Worm (Caenorhabditis elegans) whole organism, L4 larva: ENCODE data around the gene C43F9.5.
A peak's percentile ranks its signal among the peaks of the same experiment; 100 is the strongest.

ENCODE experiments used
- D1046.2 ChIP-seq: fragments of 200-800 bp; sonication (Bioruptor generic); IDR thresholded peaks from 2 replicates; pipeline ENCODE4 v1.3.6; 2022; ENCODE audit warnings: missing genetic modification characterization, missing compliant biosample characterization
- F10B5.3 ChIP-seq: sonication (generic microtip); optimal IDR thresholded peaks from 2 replicates; lab custom pipeline; 2016; ENCODE audit warnings: mild to moderate bottlenecking, missing genetic modification characterization, missing compliant biosample characterization
- F44E2.7 ChIP-seq: fragments of 200-800 bp; sonication (Bioruptor generic); IDR thresholded peaks from 2 replicates; pipeline ENCODE4 v2.1.2; 2022; ENCODE audit warnings: missing genetic modification characterization, missing compliant biosample characterization
- T20F7.1 ChIP-seq: fragments of 200-800 bp; sonication (Bioruptor generic); optimal IDR thresholded peaks from 2 replicates; lab custom pipeline; 2018; ENCODE audit warnings: mild to moderate bottlenecking, missing genetic modification characterization, missing compliant biosample characterization
- Y5F2A.4 ChIP-seq: fragments of 200-800 bp; sonication (Bioruptor generic); optimal IDR thresholded peaks from 2 replicates; lab custom pipeline; 2018; ENCODE audit warnings: mild to moderate bottlenecking, missing genetic modification characterization, missing compliant biosample characterization
- ZK546.5 ChIP-seq, 2 experiments: sonication (generic microtip); optimal IDR thresholded peaks; 2 replicates each; lab custom pipeline; 2017; ENCODE audit warnings: missing biosample characterization in 2 of 2, missing genetic modification characterization in 2 of 2
- aha-1 ChIP-seq: fragments of 150-350 bp; peaks from one replicate; lab custom pipeline; 2014; ENCODE audit warnings: missing biosample characterization, missing genetic modification characterization
- arid-1 ChIP-seq: fragments of 200-800 bp; sonication (Bioruptor generic); conservative IDR thresholded peaks from 2 replicates; pipeline ENCODE4 v1.3.6; 2022; ENCODE audit warnings: missing genetic modification reagents, missing genetic modification characterization, missing compliant biosample characterization
- ces-1 ChIP-seq: fragments of 150-350 bp; sonication (generic microtip); optimal IDR thresholded peaks from 4 replicates; lab custom pipeline; 2014; ENCODE audit warnings: missing biosample characterization, missing genetic modification reagents, missing genetic modification characterization
- dmd-6 ChIP-seq: fragments of 200-800 bp; sonication (Bioruptor generic); IDR thresholded peaks from 2 replicates; pipeline ENCODE4 v1.3.6; 2022; ENCODE audit warnings: missing genetic modification reagents, missing genetic modification characterization, missing compliant biosample characterization
- dmd-8 ChIP-seq: fragments of 200-800 bp; sonication (Bioruptor generic); IDR thresholded peaks from 2 replicates; pipeline ENCODE4 v1.3.6; 2022; ENCODE audit warnings: missing genetic modification characterization, missing compliant biosample characterization
- fkh-10 ChIP-seq: fragments of 150-350 bp; optimal IDR thresholded peaks from 2 replicates; lab custom pipeline; 2014; ENCODE audit warnings: missing biosample characterization, missing genetic modification reagents, missing genetic modification characterization
- fos-1 ChIP-seq: fragments of 150-350 bp; optimal IDR thresholded peaks from 2 replicates; lab custom pipeline; 2014; ENCODE audit warnings: missing biosample characterization, missing genetic modification characterization
- hlh-30 ChIP-seq: sonication (generic microtip); optimal IDR thresholded peaks from 2 replicates; lab custom pipeline; 2017; ENCODE audit warnings: antibody characterized with exemption, mild to moderate bottlenecking, missing genetic modification characterization, missing compliant biosample characterization; ENCODE audit not compliant: insufficient read depth
- lin-39 ChIP-seq: fragments of 150-350 bp; optimal IDR thresholded peaks from 2 replicates; lab custom pipeline; 2014; ENCODE audit warnings: missing biosample characterization, missing genetic modification reagents, missing genetic modification characterization
- mdl-1 ChIP-seq, 2 experiments: fragments of 150-350 bp in 1 of 2; sonication (generic microtip) in 1 of 2; optimal IDR thresholded peaks; 2 replicates each; lab custom pipeline; 2014 to 2017; ENCODE audit warnings: missing biosample characterization in 2 of 2, missing genetic modification characterization in 2 of 2
- nhr-102 ChIP-seq: sonication (generic microtip); optimal IDR thresholded peaks from 2 replicates; lab custom pipeline; 2016; ENCODE audit warnings: mild to moderate bottlenecking, missing genetic modification characterization, moderate library complexity, missing compliant biosample characterization
- nhr-11 ChIP-seq: fragments of 150-350 bp; optimal IDR thresholded peaks from 2 replicates; lab custom pipeline; 2014; ENCODE audit warnings: missing biosample characterization, missing genetic modification characterization
- nhr-25 ChIP-seq: sonication (generic microtip); optimal IDR thresholded peaks from 2 replicates; lab custom pipeline; 2017; ENCODE audit warnings: missing genetic modification characterization, mild to moderate bottlenecking, missing compliant biosample characterization, antibody characterized with exemption, moderate library complexity, borderline replicate concordance; ENCODE audit not compliant: insufficient read depth
- nhr-42 ChIP-seq: fragments of 200-800 bp; sonication (Bioruptor generic); IDR thresholded peaks from 2 replicates; pipeline ENCODE4 v1.3.6; 2022; ENCODE audit warnings: missing genetic modification characterization, missing compliant biosample characterization
- nhr-6 ChIP-seq: fragments of 150-350 bp; optimal IDR thresholded peaks from 2 replicates; lab custom pipeline; 2014; ENCODE audit warnings: missing biosample characterization, missing genetic modification characterization
- pha-4 ChIP-seq, 2 experiments: fragments of 150-350 bp in 1 of 2; fragments of 200-800 bp in 1 of 2; sonication (Bioruptor generic) in 1 of 2; IDR thresholded peaks in 1 of 2; optimal IDR thresholded peaks in 1 of 2; 2 replicates each; pipeline versions ENCODE4 v1.3.6 to Lab custom; 2014 to 2022; ENCODE audit warnings: missing genetic modification characterization in 2 of 2, missing genetic modification reagents in 2 of 2, missing biosample characterization in 1 of 2, missing compliant biosample characterization in 1 of 2
- php-3 ChIP-seq: fragments of 200-800 bp; sonication (Bioruptor generic); IDR thresholded peaks from 2 replicates; pipeline ENCODE4 v1.3.6; 2022; ENCODE audit warnings: missing genetic modification reagents, missing genetic modification characterization, missing compliant biosample characterization
- skn-1 ChIP-seq: fragments of 150-350 bp; optimal IDR thresholded peaks from 2 replicates; lab custom pipeline; 2014; ENCODE audit warnings: missing biosample characterization, missing genetic modification characterization
- spr-1 ChIP-seq: sonication (generic microtip); optimal IDR thresholded peaks from 2 replicates; lab custom pipeline; 2016; ENCODE audit warnings: mild to moderate bottlenecking, missing genetic modification characterization, missing compliant biosample characterization
- tag-97 ChIP-seq: fragments of 200-800 bp; sonication (Bioruptor generic); IDR thresholded peaks from 2 replicates; pipeline ENCODE4 v1.3.6; 2022; ENCODE audit warnings: missing genetic modification characterization, missing compliant biosample characterization
- unc-130 ChIP-seq: sonication (generic microtip); optimal IDR thresholded peaks from 2 replicates; lab custom pipeline; 2016; ENCODE audit warnings: missing genetic modification reagents, missing genetic modification characterization, missing compliant biosample characterization
- unc-62 ChIP-seq, 3 experiments: fragments of 150-350 bp in 1 of 3; sonication (generic microtip); optimal IDR thresholded peaks in 2 of 3; peaks in 1 of 3; 1 replicate in 1 of 3; 2 replicates in 2 of 3; lab custom pipeline; 2014 to 2017; ENCODE audit warnings: missing biosample characterization in 3 of 3, missing genetic modification characterization in 3 of 3, missing genetic modification reagents in 3 of 3, missing genotype in 1 of 3
- vab-7 ChIP-seq: fragments of 200-800 bp; sonication (Bioruptor generic); IDR thresholded peaks from 2 replicates; pipeline ENCODE4 v1.3.6; 2022; ENCODE audit warnings: missing genetic modification reagents, missing genetic modification characterization, missing compliant biosample characterization
- ztf-7 ChIP-seq: fragments of 150-350 bp; optimal IDR thresholded peaks from 2 replicates; lab custom pipeline; 2014; ENCODE audit warnings: missing biosample characterization, missing genetic modification characterization

Gene C43F9.5

DNA sequence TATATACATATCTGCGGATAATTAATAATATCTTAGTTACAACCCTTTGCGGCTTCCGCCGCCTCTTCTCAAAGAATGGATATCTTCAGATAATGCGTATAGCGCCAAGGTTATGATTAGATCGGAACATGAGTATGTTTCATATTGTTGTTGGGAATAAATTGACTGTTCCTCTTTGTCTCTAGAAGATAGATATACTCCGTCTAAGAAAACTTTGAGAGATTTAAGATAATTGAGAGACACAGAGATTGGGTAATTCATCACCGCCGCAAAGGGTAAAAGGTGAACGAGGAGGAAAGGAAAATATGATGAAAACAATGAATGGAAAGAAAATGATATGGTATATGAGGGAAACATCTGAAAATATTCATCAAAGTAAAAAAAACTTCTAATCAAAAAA lies 13.9 kb downstream of the C43F9.5 start:
- peak in 1 of 2 experiments; percentile 24 for TF ChIP-seq unc-62 (GFP tag; optimal IDR thresholded peaks at IDR 0.05 in 1 of 2; lab: Kevin White, UChicago)
- no peak for TF ChIP-seq unc-62 (tag; optimal IDR thresholded peaks at IDR 0.05; lab: Kevin White, UChicago)
- no peak for TF ChIP-seq arid-1 (GFP tag; lab: Robert Waterston, UW)

DNA sequence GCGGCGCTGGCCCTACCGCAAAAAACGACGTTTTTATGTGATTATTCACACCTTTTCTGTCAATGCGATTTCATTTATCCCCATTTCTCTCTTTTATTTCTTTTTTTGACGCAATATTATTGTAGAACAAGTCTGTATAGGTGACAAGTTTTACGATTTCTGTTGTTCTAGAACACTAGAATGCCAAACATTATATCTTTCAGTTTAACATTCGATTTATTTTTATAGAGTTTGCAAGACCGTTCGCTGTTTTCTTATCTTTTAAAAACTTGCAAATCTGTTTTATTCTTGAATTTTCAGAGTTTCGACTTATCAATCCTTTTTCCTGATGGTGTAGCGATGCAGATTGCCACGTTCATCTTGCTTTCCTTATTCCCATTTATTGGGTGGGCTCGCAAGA lies 14.5 kb downstream of the C43F9.5 start, which contains the start of gene efn-2:
Gene efn-2, plus strand, starts transcription at position 301 of the 400 bp plus-strand sequence.
- TF ChIP-seq ZK546.5 (tag; optimal IDR thresholded peaks at IDR 0.05; lab: Kevin White, UChicago) (no peak), aha-1 (tag; lab: Kevin White, UChicago) (peak; percentile 3)

DNA sequence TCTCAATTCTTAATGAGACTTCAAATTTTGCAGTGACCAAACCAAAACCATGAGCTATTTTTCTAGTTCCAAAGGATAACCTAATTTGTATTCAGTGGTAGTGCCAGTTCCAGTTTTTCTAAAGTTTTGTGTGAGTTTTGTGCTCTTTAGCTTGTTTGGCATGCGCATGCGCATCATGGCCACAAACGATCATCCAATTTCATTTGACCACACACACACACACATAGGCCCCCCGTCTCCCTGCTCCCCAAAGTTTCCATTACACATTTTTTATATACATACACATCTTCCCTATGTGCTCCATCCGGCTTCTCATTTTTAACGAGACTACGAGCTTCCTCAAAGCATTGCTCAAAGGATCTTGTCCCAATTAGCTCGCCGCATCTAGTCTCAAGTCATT lies 16.1 kb downstream of the C43F9.5 start:
- TF ChIP-seq hlh-30 (tag; lab: Kevin White, UChicago) (no peak), aha-1 (tag; lab: Kevin White, UChicago) (peak; percentile 81)

DNA sequence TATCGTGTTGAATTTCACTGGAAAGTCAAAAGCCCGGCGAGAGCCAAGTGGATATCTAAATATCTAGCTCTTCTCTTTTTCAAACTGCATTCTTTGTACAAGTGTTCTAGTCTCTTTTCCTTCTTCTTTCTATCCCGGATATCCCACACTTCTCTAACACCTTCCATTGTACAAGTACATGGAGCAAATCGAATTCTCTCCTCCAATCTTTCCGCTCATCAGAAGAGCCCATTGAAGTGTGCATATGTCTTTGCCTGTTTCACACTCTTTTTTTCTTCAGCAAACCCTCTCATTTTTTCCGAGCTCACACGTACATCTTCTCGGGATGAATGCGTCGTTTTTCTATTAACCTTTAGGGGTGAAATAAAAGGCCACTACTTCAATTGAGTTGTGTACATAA lies 17.1 kb downstream of the C43F9.5 start:
- no peak for TF ChIP-seq D1046.2 (GFP tag; lab: Robert Waterston, UW)
- TF ChIP-seq ces-1 (GFP tag; lab: Kevin White, UChicago), result peak; percentile 81
- peak; percentile 67 for TF ChIP-seq fkh-10 (GFP tag; lab: Kevin White, UChicago)
- no peak for TF ChIP-seq Y5F2A.4 (GFP tag; lab: Kevin White, UChicago)
- TF ChIP-seq, all 104 proteins: peak for 2

DNA sequence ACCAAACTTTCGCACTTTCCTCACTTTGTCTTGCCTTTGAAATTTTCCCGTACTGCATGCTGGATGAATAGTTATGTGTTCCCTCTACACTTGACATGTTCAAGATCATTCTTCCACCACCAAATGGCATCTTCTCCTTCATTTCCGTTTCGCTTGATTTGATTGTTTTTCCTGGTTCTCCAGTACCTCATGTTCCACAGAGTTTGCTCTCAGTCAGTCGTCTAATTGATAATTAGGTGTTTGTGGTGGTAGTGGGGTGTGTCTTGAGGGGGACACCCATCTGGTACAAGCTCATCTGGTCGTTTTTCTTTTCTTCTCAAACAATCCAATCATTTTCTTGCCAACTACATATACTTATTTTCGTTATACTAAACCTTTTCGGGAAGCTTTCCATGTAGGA lies 19.5 kb downstream of the C43F9.5 start:
- TF ChIP-seq ces-1 (GFP tag; lab: Kevin White, UChicago), result no peak
- TF ChIP-seq skn-1 (tag; lab: Kevin White, UChicago), result no peak
- no peak for TF ChIP-seq vab-7
- TF ChIP-seq mdl-1 (tag; optimal IDR thresholded peaks at IDR 0.05; lab: Kevin White, UChicago), result no peak
- TF ChIP-seq ztf-7 (tag; lab: Kevin White, UChicago), result no peak
- TF ChIP-seq spr-1, result no peak
- TF ChIP-seq T20F7.1 (GFP tag; lab: Kevin White, UChicago), result no peak
- no peak for TF ChIP-seq nhr-11 (tag; lab: Kevin White, UChicago)
- no peak for TF ChIP-seq tag-97 (GFP tag; lab: Robert Waterston, UW)
- no peak for TF ChIP-seq dmd-6 (GFP tag; lab: Robert Waterston, UW)
- no peak for TF ChIP-seq F10B5.3 (tag; lab: Kevin White, UChicago)

DNA sequence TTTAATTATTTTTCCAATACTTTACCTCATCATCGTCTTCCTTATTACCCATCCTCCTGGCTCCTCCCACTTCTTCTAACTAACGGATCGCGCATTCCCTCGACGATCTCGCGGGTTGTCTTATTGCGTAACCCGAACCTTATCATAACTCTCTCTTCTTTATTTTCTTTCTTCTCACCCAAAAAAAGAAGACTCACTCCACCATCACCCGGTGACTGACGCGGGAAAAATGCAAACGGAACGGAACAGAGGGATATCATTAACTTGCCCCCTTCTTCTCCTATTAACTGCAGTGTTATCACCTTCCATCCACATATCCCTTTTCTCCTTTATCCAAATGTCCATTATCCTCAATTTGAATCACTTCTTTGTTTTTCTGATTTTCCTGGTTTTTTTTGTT lies 20.5 kb downstream of the C43F9.5 start:
- no peak for TF ChIP-seq nhr-102 (tag; lab: Kevin White, UChicago)
- TF ChIP-seq lin-39 (tag; lab: Kevin White, UChicago), result no peak
- no peak for TF ChIP-seq unc-130 (GFP tag; lab: Kevin White, UChicago)
- no peak for TF ChIP-seq nhr-42 (GFP tag; lab: Robert Waterston, UW)

DNA sequence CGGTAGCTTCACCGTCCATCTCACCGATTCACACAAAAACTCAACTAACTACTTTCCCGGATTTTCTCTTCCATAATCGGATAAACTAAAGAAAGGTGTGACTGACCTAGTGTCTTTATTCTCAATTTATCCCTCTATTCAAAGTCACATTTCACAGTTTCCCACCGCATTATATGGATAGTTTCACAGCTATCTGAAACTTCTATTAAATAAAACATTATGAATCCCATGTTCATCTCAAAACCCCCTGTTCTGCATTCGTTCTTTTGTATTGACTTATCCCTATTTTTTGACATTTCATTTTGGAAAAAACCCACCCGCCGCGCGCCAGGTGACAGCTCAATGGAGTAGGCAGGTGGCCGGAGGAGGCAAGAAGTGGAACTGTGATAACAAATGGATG lies 22.7 kb downstream of the C43F9.5 start:
- TF ChIP-seq php-3 (GFP tag; lab: Robert Waterston, UW) (no peak), dmd-8 (no peak), unc-62 (GFP tag; optimal IDR thresholded peaks at IDR 0.05 in 1 of 2; lab: Kevin White, UChicago) (peak in 1 of 2 experiments; percentile 95), unc-62 (tag; optimal IDR thresholded peaks at IDR 0.05; lab: Kevin White, UChicago) (no peak), fos-1 (tag; lab: Kevin White, UChicago) (no peak), nhr-25 (tag; lab: Kevin White, UChicago) (no peak), nhr-6 (tag; lab: Kevin White, UChicago) (no peak), pha-4 (GFP tag; IDR thresholded peaks at IDR 0.05; lab: Robert Waterston, UW) (no peak), pha-4 (tag; optimal IDR thresholded peaks at IDR 0.05; lab: Kevin White, UChicago) (no peak), skn-1 (tag; lab: Kevin White, UChicago) (no peak), F44E2.7 (no peak)
